Fruit fly (Drosophila melanogaster): ENCODE measurements around the gene CG14983.
A peak's percentile ranks its signal among the peaks of the same experiment; 100 is the strongest.

The CG14983 gene

dm6 chr3L:3983466-3983946 is 34.4 kb upstream of the CG14983 start, which contains the start of gene scrt (continued):
- TF ChIP-seq CG1792 (GFP tag; optimal IDR thresholded peaks at IDR 0.05) (peak; percentile 79), repo (GFP tag; optimal IDR thresholded peaks at IDR 0.05) (no peak), CG11723 (GFP tag; optimal IDR thresholded peaks at IDR 0.05) (peak; percentile 21), Bteb2 (GFP tag; optimal IDR thresholded peaks at IDR 0.05) (no peak), CG14710 (tag; optimal IDR thresholded peaks at IDR 0.05) (peak; percentile 70), CG8290 (GFP tag; optimal IDR thresholded peaks at IDR 0.05) (peak; percentile 38), CG8290 (tag; optimal IDR thresholded peaks at IDR 0.05) (peak in 1 of 2 experiments; percentile 59), CG3281 (GFP tag; optimal IDR thresholded peaks at IDR 0.05) (no peak), kah (GFP tag; optimal IDR thresholded peaks at IDR 0.05) (no peak), Ada2b (GFP tag; IDR thresholded peaks at IDR 0.05) (peak; percentile 51), CG8089 (GFP tag; optimal IDR thresholded peaks at IDR 0.05) (no peak), Nf-YA (GFP tag; IDR thresholded peaks at IDR 0.05) (no peak), peb (GFP tag; IDR thresholded peaks at IDR 0.05) (peak; percentile 53; the same call in 1 of the 2 replicates), NC2β (GFP tag; optimal IDR thresholded peaks at IDR 0.05) (peak; percentile 32), CG1233 (GFP tag; optimal IDR thresholded peaks at IDR 0.05) (no peak), Nf-YC (tag; optimal IDR thresholded peaks at IDR 0.05) (no peak), Hmx (GFP tag; optimal IDR thresholded peaks at IDR 0.05) (no peak), GATAe (GFP tag; conservative IDR thresholded peaks at IDR 0.05) (no peak), CG10147 (GFP tag; optimal IDR thresholded peaks at IDR 0.05) (peak; percentile 37), CG9797 (GFP tag; optimal IDR thresholded peaks at IDR 0.05) (no peak), dm (GFP tag; optimal IDR thresholded peaks at IDR 0.05) (no peak), vfl (GFP tag; optimal IDR thresholded peaks at IDR 0.05) (no peak), nau (GFP tag; optimal IDR thresholded peaks at IDR 0.05) (no peak), CG6683 (GFP tag; optimal IDR thresholded peaks at IDR 0.05) (peak; percentile 28), Kr (GFP tag; optimal IDR thresholded peaks at IDR 0.05) (no peak), CG4854 (GFP tag; optimal IDR thresholded peaks at IDR 0.05) (no peak), Lhr (GFP tag; optimal IDR thresholded peaks at IDR 0.05) (no peak), bbx (GFP tag; IDR thresholded peaks at IDR 0.05; ENCODE audit: partially characterized antibody) (no peak; the same call in 1 of the 2 replicates), PHDP (tag; optimal IDR thresholded peaks at IDR 0.05) (peak; percentile 73), Hey (tag; optimal IDR thresholded peaks at IDR 0.05) (no peak), CG8281 (tag; optimal IDR thresholded peaks at IDR 0.05) (no peak), aop (GFP tag; IDR thresholded peaks at IDR 0.05) (no peak), pan (optimal IDR thresholded peaks at IDR 0.05) (no peak), pan (GFP tag; optimal IDR thresholded peaks at IDR 0.05 in 1 of 2, IDR thresholded peaks at IDR 0.05 in 1 of 2) (peak in 1 of 2 experiments; percentile 41), CG18599 (GFP tag; optimal IDR thresholded peaks at IDR 0.05) (peak; percentile 57), CG3995 (GFP tag; optimal IDR thresholded peaks at IDR 0.05) (no peak), Sry-δ (GFP tag; optimal IDR thresholded peaks at IDR 0.05) (no peak), fd102C (GFP tag; optimal IDR thresholded peaks at IDR 0.05) (peak; percentile 34), row (GFP tag; IDR thresholded peaks at IDR 0.05) (peak; percentile 84), CG6813 (GFP tag; optimal IDR thresholded peaks at IDR 0.05) (no peak), CG11085 (GFP tag; IDR thresholded peaks at IDR 0.05) (no peak), HmgD (GFP tag; optimal IDR thresholded peaks at IDR 0.05) (peak; percentile 18), prd (optimal IDR thresholded peaks at IDR 0.05) (no peak), prd (GFP tag; IDR thresholded peaks at IDR 0.05) (peak; percentile 69; the same call in 2 of the 3 replicates), CG15696 (tag; optimal IDR thresholded peaks at IDR 0.05) (peak; percentile 94), E2f1 (GFP tag; IDR thresholded peaks at IDR 0.05) (no peak), sr (GFP tag; IDR thresholded peaks at IDR 0.05) (no peak), CG18476 (GFP tag; optimal IDR thresholded peaks at IDR 0.05) (no peak), Dip2 (GFP tag; IDR thresholded peaks at IDR 0.05) (no peak), Awh (GFP tag; IDR thresholded peaks at IDR 0.05) (0 out of 2 replicates have a peak, but pooled peaks have one; percentile 24), CG10431 (GFP tag; optimal IDR thresholded peaks at IDR 0.05) (no peak), CG13424 (tag; optimal IDR thresholded peaks at IDR 0.05) (peak; percentile 88)
